Worm (Caenorhabditis elegans) whole organism, midembryonic: ENCODE data around the gene Y38F2AR.12.

Experiments
- cog-1 ChIP-seq: sonication (generic microtip); optimal IDR thresholded peaks from 2 replicates; lab custom pipeline; 2016; ENCODE audit warnings: missing genetic modification characterization, missing compliant biosample characterization
- flt-1 ChIP-seq: fragments of 200-800 bp; sonication (Bioruptor generic); IDR thresholded peaks from 2 replicates; pipeline ENCODE4 v1.3.6; 2022; ENCODE audit warnings: missing genetic modification characterization, missing compliant biosample characterization
- klf-2 ChIP-seq: fragments of 200-800 bp; sonication (Bioruptor generic); conservative IDR thresholded peaks from 2 replicates; pipeline ENCODE4 v1.3.6; 2022; ENCODE audit warnings: missing genetic modification reagents, missing genetic modification characterization, missing compliant biosample characterization
- med-1 ChIP-seq: sonication (generic microtip); optimal IDR thresholded peaks from 2 replicates; lab custom pipeline; 2017; ENCODE audit warnings: missing genetic modification characterization, mild to moderate bottlenecking, missing compliant biosample characterization, antibody characterized with exemption, missing genetic modification reagents; ENCODE audit not compliant: insufficient read depth
- ref-1 ChIP-seq: fragments of 200-800 bp; sonication (Bioruptor generic); conservative IDR thresholded peaks from 2 replicates; pipeline ENCODE4 v1.3.6; 2022; ENCODE audit warnings: missing genetic modification reagents, missing genetic modification characterization, missing compliant biosample characterization
- ztf-23 ChIP-seq: fragments of 200-800 bp; sonication (Bioruptor generic); IDR thresholded peaks from 2 replicates; pipeline ENCODE4 v1.3.6; 2022; ENCODE audit warnings: missing genetic modification reagents, missing genetic modification characterization, missing compliant biosample characterization
- ztf-29 ChIP-seq: fragments of 200-800 bp; sonication (Bioruptor generic); IDR thresholded peaks from 2 replicates; pipeline ENCODE4 v1.3.6; 2022; ENCODE audit warnings: missing genetic modification reagents, missing genetic modification characterization, missing compliant biosample characterization

DNA sequence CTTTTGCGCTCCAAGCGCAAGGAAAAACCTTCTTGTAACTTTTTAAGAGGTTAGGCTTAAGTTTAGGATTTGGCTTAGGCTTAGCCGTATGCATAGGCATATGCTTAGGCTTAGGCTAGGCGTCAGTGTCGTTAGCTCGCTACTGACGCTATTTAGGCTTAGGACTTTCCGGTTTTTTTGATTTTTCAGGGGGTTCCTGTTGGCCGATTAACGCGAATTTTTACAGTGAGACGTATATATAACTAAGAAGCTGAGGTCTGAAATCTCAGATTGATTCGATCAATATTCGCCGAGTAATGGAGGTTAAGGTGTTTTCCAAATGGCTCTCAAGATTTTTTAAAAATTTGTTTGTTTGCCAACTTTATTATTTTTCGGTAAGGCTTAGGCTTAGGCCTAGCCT lies 4.5 kb downstream of the Y38F2AR.12 start:
- no peak for TF ChIP-seq cog-1
- TF ChIP-seq ref-1 = no peak
- TF ChIP-seq ztf-29 (GFP tag; lab: Robert Waterston, UW) = no peak
- no peak for TF ChIP-seq ztf-23
- no peak for TF ChIP-seq med-1 (GFP tag; lab: Kevin White, UChicago)
- no peak for TF ChIP-seq klf-2 (GFP tag; lab: Robert Waterston, UW)
- no peak for TF ChIP-seq flt-1
